Fruit fly (Drosophila melanogaster): ENCODE results near the gene PGAP5.
A peak's percentile ranks its signal among the peaks of the same experiment; 100 is the strongest.

Gene PGAP5

DNA sequence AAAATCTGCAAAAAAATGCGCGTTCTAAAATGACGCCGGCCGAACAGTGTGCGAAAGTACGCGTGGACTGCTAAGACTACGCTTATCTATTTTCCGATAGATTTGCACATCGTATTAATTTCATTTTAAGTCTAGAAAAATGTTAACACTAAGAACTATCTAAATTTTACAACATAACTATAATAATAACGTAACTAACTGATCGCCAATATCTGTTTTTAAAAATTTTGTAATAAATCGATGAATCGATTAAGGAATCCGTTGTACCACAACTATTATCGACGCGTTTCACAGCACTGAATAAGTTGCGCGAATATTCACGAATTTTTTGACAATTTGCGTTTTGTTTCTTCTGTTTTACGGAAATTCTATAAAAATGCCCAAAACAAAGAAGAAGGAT, 12.4 kb downstream of the PGAP5 start, which contains the start of gene Ssb-c31a (continued):
- TF ChIP-seq brk (GFP tag; optimal IDR thresholded peaks at IDR 0.05) (peak; percentile 84), fru (GFP tag; optimal IDR thresholded peaks at IDR 0.05) (peak; percentile 78), OdsH (GFP tag; optimal IDR thresholded peaks at IDR 0.05) (peak; percentile 60), CG9705 (GFP tag; optimal IDR thresholded peaks at IDR 0.05) (peak; percentile 38), usp (GFP tag; optimal IDR thresholded peaks at IDR 0.05) (no peak)

dm6 chr2L:8212666-8213270, 14.1 kb downstream of the PGAP5 start, which contains the start of the genes CG8372 and CG8360:
Gene CG8372 (minus strand): TSS chr2L:8212902.
Gene CG8360 (plus strand): TSS chr2L:8212959.
- TF ChIP-seq CG32264 (GFP tag; optimal IDR thresholded peaks at IDR 0.05): peak; percentile 99
- TF ChIP-seq Dfd (GFP tag; optimal IDR thresholded peaks at IDR 0.05): no peak
- TF ChIP-seq Mio (GFP tag; optimal IDR thresholded peaks at IDR 0.05): peak; percentile 95
- peak; percentile 100 for TF ChIP-seq br (GFP tag; optimal IDR thresholded peaks at IDR 0.05)
- peak; percentile 99 for TF ChIP-seq HLH106 (tag; optimal IDR thresholded peaks at IDR 0.05)
- no peak for TF ChIP-seq lola (GFP tag; optimal IDR thresholded peaks at IDR 0.05)
- TF ChIP-seq Vsx2 (GFP tag; optimal IDR thresholded peaks at IDR 0.05; ENCODE audit: partially characterized antibody): no peak
- no peak for TF ChIP-seq Abd-B (GFP tag; optimal IDR thresholded peaks at IDR 0.05)
- TF ChIP-seq CrebA (GFP tag; optimal IDR thresholded peaks at IDR 0.05; ENCODE audit: borderline replicate concordance): no peak
- TF ChIP-seq GATAd (GFP tag; optimal IDR thresholded peaks at IDR 0.05): peak; percentile 98
- TF ChIP-seq sage (GFP tag; optimal IDR thresholded peaks at IDR 0.05): peak; percentile 99
- peak; percentile 99 for TF ChIP-seq brk (GFP tag; optimal IDR thresholded peaks at IDR 0.05)
- peak; percentile 99 for TF ChIP-seq Jra (GFP tag; optimal IDR thresholded peaks at IDR 0.05)
- peak; percentile 98 to 100 for TF ChIP-seq foxo (GFP tag; optimal IDR thresholded peaks at IDR 0.05)
- peak; percentile 100 for TF ChIP-seq rgr (GFP tag; optimal IDR thresholded peaks at IDR 0.05)
- TF ChIP-seq Sp1 (GFP tag; optimal IDR thresholded peaks at IDR 0.05): peak; percentile 99
- TF ChIP-seq jim (GFP tag; optimal IDR thresholded peaks at IDR 0.05): peak; percentile 79
- TF ChIP-seq dsf (GFP tag; optimal IDR thresholded peaks at IDR 0.05; ENCODE audit: borderline replicate concordance): peak; percentile 97
- TF ChIP-seq tai (GFP tag; optimal IDR thresholded peaks at IDR 0.05): peak; percentile 99
- TF ChIP-seq fru (GFP tag; optimal IDR thresholded peaks at IDR 0.05): peak; percentile 99
- peak; percentile 100 for TF ChIP-seq Hnf4 (GFP tag; optimal IDR thresholded peaks at IDR 0.05)
- peak; percentile 99 for TF ChIP-seq sv (GFP tag; optimal IDR thresholded peaks at IDR 0.05)
- TF ChIP-seq Rel (GFP tag; optimal IDR thresholded peaks at IDR 0.05): peak; percentile 97
- peak; percentile 92 for TF ChIP-seq Rel (tag; optimal IDR thresholded peaks at IDR 0.05)
- peak; percentile 99 for TF ChIP-seq woc (GFP tag; optimal IDR thresholded peaks at IDR 0.05)
- TF ChIP-seq Myc (optimal IDR thresholded peaks at IDR 0.05): no peak
- TF ChIP-seq usp (GFP tag; optimal IDR thresholded peaks at IDR 0.05): no peak
- TF ChIP-seq dmrt93B (GFP tag; optimal IDR thresholded peaks at IDR 0.05): peak; percentile 98
- no peak for TF ChIP-seq Hr78 (GFP tag; optimal IDR thresholded peaks at IDR 0.05)
- TF ChIP-seq h (GFP tag; optimal IDR thresholded peaks at IDR 0.05): peak; percentile 100
- TF ChIP-seq ey (GFP tag; optimal IDR thresholded peaks at IDR 0.05): peak; percentile 99
- peak; percentile 98 for TF ChIP-seq psq (GFP tag; optimal IDR thresholded peaks at IDR 0.05)
- peak; percentile 99 for TF ChIP-seq Hr83 (GFP tag; optimal IDR thresholded peaks at IDR 0.05; ENCODE audit: poor library complexity, severe bottlenecking)
- peak; percentile 99 for TF ChIP-seq CG9705 (GFP tag; optimal IDR thresholded peaks at IDR 0.05)
- peak; percentile 100 for TF ChIP-seq OdsH (GFP tag; optimal IDR thresholded peaks at IDR 0.05)

DNA sequence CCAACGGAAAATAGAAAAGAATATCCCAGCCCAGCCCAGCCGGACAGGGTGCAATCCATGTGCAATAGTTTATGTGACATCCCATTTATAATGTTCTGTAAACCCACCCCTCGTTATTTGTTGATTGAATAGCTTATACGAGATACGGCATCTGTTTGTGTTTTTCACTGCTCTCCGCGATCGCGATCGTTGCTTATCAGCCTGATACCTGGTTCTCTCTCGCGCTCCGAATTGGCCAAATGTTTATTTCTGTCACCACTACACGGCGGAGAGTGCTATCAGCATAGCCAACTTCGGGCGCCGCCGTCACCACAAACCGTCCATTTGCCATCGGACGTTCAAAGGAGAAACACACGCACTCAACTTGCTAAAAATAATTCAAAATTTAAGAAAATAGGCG, 15.3 kb downstream of the PGAP5 start, which contains the start of gene CG8353:
CG8353 (plus strand) TSS at position 59 of the 400 bp plus-strand sequence.
- TF ChIP-seq dsf (GFP tag; optimal IDR thresholded peaks at IDR 0.05; ENCODE audit: borderline replicate concordance) (no peak), tai (GFP tag; optimal IDR thresholded peaks at IDR 0.05) (no peak), Abd-B (GFP tag; optimal IDR thresholded peaks at IDR 0.05) (no peak), br (GFP tag; optimal IDR thresholded peaks at IDR 0.05) (no peak), fru (GFP tag; optimal IDR thresholded peaks at IDR 0.05) (no peak), Hr78 (GFP tag; optimal IDR thresholded peaks at IDR 0.05) (no peak), Rel (GFP tag; optimal IDR thresholded peaks at IDR 0.05) (no peak), Rel (tag; optimal IDR thresholded peaks at IDR 0.05) (peak; percentile 68), Dif (GFP tag; optimal IDR thresholded peaks at IDR 0.05; ENCODE audit: partially characterized antibody) (peak; percentile 22), foxo (GFP tag; optimal IDR thresholded peaks at IDR 0.05) (no peak), N (GFP tag; optimal IDR thresholded peaks at IDR 0.05) (no peak), CG32264 (GFP tag; optimal IDR thresholded peaks at IDR 0.05) (no peak), CrebA (GFP tag; optimal IDR thresholded peaks at IDR 0.05; ENCODE audit: borderline replicate concordance) (no peak), OdsH (GFP tag; optimal IDR thresholded peaks at IDR 0.05) (no peak), brk (GFP tag; optimal IDR thresholded peaks at IDR 0.05) (no peak), Vsx2 (GFP tag; optimal IDR thresholded peaks at IDR 0.05; ENCODE audit: partially characterized antibody) (no peak)
